Fruit fly (Drosophila melanogaster) whole organism, embryonic: ENCODE measurements around the gene RpS20.

Experiments
- Awh ChIP-seq: fragments of 200-800 bp; sonication (Bioruptor generic); IDR thresholded peaks from 2 replicates; pipeline ENCODE4, ENCODE4 v1.3.6; 2022; ENCODE audit warnings: missing biosample characterization, missing genetic modification characterization
- B-H1 ChIP-seq: fragments of 200-800 bp; sonication (Bioruptor generic); IDR thresholded peaks from 3 replicates; pipeline ENCODE4 v1.3.6; 2022; ENCODE audit warnings: missing biosample characterization, missing genetic modification characterization
- CG10431 ChIP-seq: fragments of 200-800 bp; sonication (Bioruptor generic); optimal IDR thresholded peaks from 3 replicates; lab custom pipeline; 2018; ENCODE audit warnings: missing biosample characterization, mild to moderate bottlenecking, missing genetic modification characterization
- CG10979 ChIP-seq: fragments of 200-800 bp; sonication (Bioruptor generic); optimal IDR thresholded peaks from 2 replicates; lab custom pipeline; 2018; ENCODE audit warnings: missing biosample characterization, mild to moderate bottlenecking, missing genetic modification characterization, moderate library complexity
- CG11560 ChIP-seq: fragments of 200-800 bp; sonication (Bioruptor generic); IDR thresholded peaks from 3 replicates; pipeline ENCODE4 v1.3.6; 2022; ENCODE audit warnings: missing biosample characterization, missing genetic modification characterization
- CG14050 ChIP-seq: fragments of 200-800 bp; sonication (Bioruptor generic); IDR thresholded peaks from 3 replicates; pipeline ENCODE4 v1.3.6; 2022; ENCODE audit warnings: missing biosample characterization, missing genetic modification characterization
- CG14441 ChIP-seq: fragments of 200-800 bp; sonication (Bioruptor generic); IDR thresholded peaks from 2 replicates; pipeline ENCODE4 v1.3.6; 2022; ENCODE audit warnings: missing biosample characterization, missing genetic modification characterization
- CG15479 ChIP-seq: fragments of 200-800 bp; sonication (Bioruptor generic); optimal IDR thresholded peaks from 3 replicates; lab custom pipeline; 2019; ENCODE audit warnings: missing biosample characterization, mild to moderate bottlenecking, missing genetic modification characterization, moderate library complexity
- CG4282 ChIP-seq: fragments of 200-800 bp; sonication (Bioruptor generic); optimal IDR thresholded peaks from 2 replicates; lab custom pipeline; 2016; ENCODE audit warnings: missing biosample characterization, missing genetic modification characterization
- CG4617 ChIP-seq: fragments of 200-800 bp; sonication (Bioruptor generic); optimal IDR thresholded peaks from 3 replicates; lab custom pipeline; 2016; ENCODE audit warnings: missing biosample characterization, missing genetic modification characterization, borderline replicate concordance
- CG4820 ChIP-seq: fragments of 200-800 bp; sonication (Bioruptor generic); optimal IDR thresholded peaks from 3 replicates; lab custom pipeline; 2016; ENCODE audit warnings: missing biosample characterization, missing genetic modification characterization
- CG7271 ChIP-seq: fragments of 200-800 bp; sonication (Bioruptor generic); optimal IDR thresholded peaks from 2 replicates; lab custom pipeline; 2018; ENCODE audit warnings: missing biosample characterization, mild to moderate bottlenecking, missing genetic modification characterization, moderate library complexity
- CG9797 ChIP-seq: fragments of 200-800 bp; sonication (Bioruptor generic); optimal IDR thresholded peaks from 3 replicates; lab custom pipeline; 2018; ENCODE audit warnings: missing biosample characterization, mild to moderate bottlenecking, missing genetic modification characterization
- CG9817 ChIP-seq: fragments of 200-800 bp; sonication (Bioruptor generic); optimal IDR thresholded peaks from 2 replicates; lab custom pipeline; 2018; ENCODE audit warnings: missing biosample characterization, mild to moderate bottlenecking, missing genetic modification characterization, moderate library complexity
- Drgx ChIP-seq: fragments of 200-800 bp; sonication (Bioruptor generic); IDR thresholded peaks from 2 replicates; pipeline ENCODE4 v1.3.6; 2022; ENCODE audit warnings: missing biosample characterization, missing genetic modification characterization
- Fer2 ChIP-seq: fragments of 200-800 bp; sonication (Bioruptor generic); optimal IDR thresholded peaks from 2 replicates; lab custom pipeline; 2018; ENCODE audit warnings: missing biosample characterization, mild to moderate bottlenecking, missing genetic modification characterization, moderate library complexity
- Hey ChIP-seq: fragments of 200-800 bp; sonication (Bioruptor generic); optimal IDR thresholded peaks from 3 replicates; lab custom pipeline; 2018; ENCODE audit warnings: missing biosample characterization, mild to moderate bottlenecking, missing genetic modification characterization
- Hr78 ChIP-seq, 2 experiments: fragments of 200-800 bp in 1 of 2; fragments of >200 bp in 1 of 2; sonication (Bioruptor generic) in 1 of 2; optimal IDR thresholded peaks; 2 replicates each; lab custom pipeline; 2017 to 2019; ENCODE audit warnings: missing biosample characterization in 2 of 2, missing genetic modification characterization in 2 of 2, mild to moderate bottlenecking in 1 of 2, moderate library complexity in 1 of 2
- Kr ChIP-seq: fragments of 200-800 bp; sonication (Bioruptor generic); optimal IDR thresholded peaks from 2 replicates; lab custom pipeline; 2017; ENCODE audit warnings: missing biosample characterization, mild to moderate bottlenecking, missing genetic modification characterization
- Lim3 ChIP-seq: fragments of 200-800 bp; sonication (Bioruptor generic); IDR thresholded peaks from 2 replicates; pipeline ENCODE4 v1.3.6; 2022; ENCODE audit warnings: missing biosample characterization, missing genetic modification characterization
- Myb ChIP-seq: fragments of 200-800 bp; sonication (Bioruptor generic); optimal IDR thresholded peaks from 2 replicates; lab custom pipeline; 2016; ENCODE audit warnings: missing biosample characterization, missing genetic modification characterization
- NFAT ChIP-seq: fragments of 200-800 bp; sonication (Bioruptor generic); IDR thresholded peaks from 2 replicates; pipeline ENCODE4 v1.3.6; 2022; ENCODE audit warnings: missing biosample characterization, missing genetic modification characterization
- Neu2 ChIP-seq: fragments of 200-800 bp; sonication (Bioruptor generic); optimal IDR thresholded peaks from 3 replicates; lab custom pipeline; 2016; ENCODE audit warnings: missing biosample characterization, missing genetic modification characterization, borderline replicate concordance
- Side ChIP-seq: fragments of 200-800 bp; sonication (Bioruptor generic); optimal IDR thresholded peaks from 2 replicates; lab custom pipeline; 2016; ENCODE audit warnings: missing biosample characterization, missing genetic modification characterization
- TFAM ChIP-seq: fragments of 200-800 bp; sonication (Bioruptor generic); optimal IDR thresholded peaks from 2 replicates; lab custom pipeline; 2017; ENCODE audit warnings: missing biosample characterization, missing genetic modification characterization, inconsistent platforms
- ab ChIP-seq: fragments of 200-800 bp; sonication (Bioruptor generic); optimal IDR thresholded peaks from 2 replicates; lab custom pipeline; 2016; ENCODE audit warnings: missing biosample characterization, missing genetic modification characterization
- ara ChIP-seq: fragments of 200-800 bp; sonication (Bioruptor generic); IDR thresholded peaks from 2 replicates; pipeline ENCODE4 v1.3.6; 2022; ENCODE audit warnings: missing biosample characterization, missing genetic modification characterization
- az2 ChIP-seq: fragments of 200-800 bp; sonication (Bioruptor generic); optimal IDR thresholded peaks from 3 replicates; lab custom pipeline; 2016; ENCODE audit warnings: missing biosample characterization, missing genetic modification characterization
- bsh ChIP-seq, 2 experiments: fragments of 200-800 bp; sonication (Bioruptor generic); optimal IDR thresholded peaks; 2 replicates each; lab custom pipeline; 2017 to 2018; ENCODE audit warnings: mild to moderate bottlenecking in 2 of 2, missing biosample characterization in 2 of 2, missing genetic modification characterization in 2 of 2, moderate library complexity in 1 of 2
- btn ChIP-seq: fragments of 200-800 bp; sonication (Bioruptor generic); optimal IDR thresholded peaks from 2 replicates; lab custom pipeline; 2016; ENCODE audit warnings: missing biosample characterization, missing genetic modification characterization
- cas ChIP-seq: fragments of 200-800 bp; sonication (Bioruptor generic); IDR thresholded peaks from 2 replicates; pipeline ENCODE4 v1.3.6; 2022; ENCODE audit warnings: missing biosample characterization, missing genetic modification characterization
- chinmo ChIP-seq: fragments of 200-800 bp; sonication (Bioruptor generic); IDR thresholded peaks from 4 replicates; pipeline ENCODE4 v1.3.6; 2022; ENCODE audit warnings: missing biosample characterization, missing genetic modification characterization; ENCODE audit not compliant: partially characterized antibody
- crol ChIP-seq: fragments of 200-800 bp; sonication (Bioruptor generic); IDR thresholded peaks from 2 replicates; pipeline ENCODE4 v1.3.6; 2022; ENCODE audit warnings: missing biosample characterization, missing genetic modification characterization
- cwo ChIP-seq: fragments of 200-800 bp; sonication (Bioruptor generic); optimal IDR thresholded peaks from 3 replicates; lab custom pipeline; 2017; ENCODE audit warnings: missing biosample characterization, missing genetic modification characterization, mild to moderate bottlenecking, moderate library complexity, missing genetic modification reagents
- da ChIP-seq: fragments of 200-800 bp; sonication (Bioruptor generic); optimal IDR thresholded peaks from 2 replicates; lab custom pipeline; 2016; ENCODE audit warnings: missing biosample characterization, missing genetic modification characterization
- fd3F ChIP-seq: fragments of 200-800 bp; sonication (Bioruptor generic); optimal IDR thresholded peaks from 2 replicates; lab custom pipeline; 2018; ENCODE audit warnings: missing biosample characterization, mild to moderate bottlenecking, missing genetic modification characterization, moderate library complexity
- fru ChIP-seq: fragments of >200 bp; optimal IDR thresholded peaks from 2 replicates; lab custom pipeline; 2017
- ham ChIP-seq: fragments of 200-800 bp; sonication (Bioruptor generic); IDR thresholded peaks from 2 replicates; pipeline ENCODE4 v1.3.6; 2022; ENCODE audit warnings: missing biosample characterization, missing genetic modification characterization
- insv ChIP-seq, 2 experiments: fragments of 200-800 bp; sonication (Bioruptor generic); optimal IDR thresholded peaks; 3 replicates each; lab custom pipeline; 2016 to 2018; ENCODE audit warnings: missing biosample characterization in 2 of 2, missing genetic modification characterization in 2 of 2
- lbe ChIP-seq: fragments of 200-800 bp; sonication (Bioruptor generic); optimal IDR thresholded peaks from 2 replicates; lab custom pipeline; 2016; ENCODE audit warnings: missing biosample characterization, mild to moderate bottlenecking, missing genetic modification characterization
- mam ChIP-seq: fragments of 200-800 bp; sonication (Bioruptor generic); optimal IDR thresholded peaks from 3 replicates; lab custom pipeline; 2016; ENCODE audit warnings: missing biosample characterization, missing genetic modification characterization
- prd ChIP-seq, 3 experiments: fragments of >200 bp in 2 of 3; fragments of 200-800 bp in 1 of 3; sonication (Bioruptor generic) in 1 of 3; optimal IDR thresholded peaks in 2 of 3; IDR thresholded peaks in 1 of 3; 2 replicates in 2 of 3; 3 replicates in 1 of 3; pipeline versions ENCODE4 v1.3.6 to Lab custom; 2017 to 2022; ENCODE audit warnings: missing biosample characterization in 1 of 3, missing genetic modification characterization in 1 of 3
- pum ChIP-seq: fragments of 200-800 bp; sonication (Bioruptor generic); optimal IDR thresholded peaks from 2 replicates; lab custom pipeline; 2016; ENCODE audit warnings: missing biosample characterization, missing genetic modification characterization
- repo ChIP-seq: fragments of 200-800 bp; sonication (Bioruptor generic); optimal IDR thresholded peaks from 2 replicates; lab custom pipeline; 2016; ENCODE audit warnings: missing biosample characterization, missing genetic modification characterization
- so ChIP-seq: fragments of 200-800 bp; sonication (Bioruptor generic); IDR thresholded peaks from 3 replicates; pipeline ENCODE4 v1.3.6; 2022; ENCODE audit warnings: missing biosample characterization, missing genetic modification characterization
- stc ChIP-seq: fragments of 200-800 bp; sonication (Bioruptor generic); IDR thresholded peaks from 2 replicates; pipeline ENCODE4 v1.3.6; 2022; ENCODE audit warnings: missing biosample characterization, missing genetic modification characterization
- trem ChIP-seq: fragments of 200-800 bp; optimal IDR thresholded peaks from 3 replicates; lab custom pipeline; 2019; ENCODE audit warnings: missing biosample characterization, mild to moderate bottlenecking, missing genetic modification characterization, moderate library complexity
- trh ChIP-seq: fragments of 200-800 bp; sonication (Bioruptor generic); optimal IDR thresholded peaks from 2 replicates; lab custom pipeline; 2016; ENCODE audit warnings: missing biosample characterization, missing genetic modification characterization
- vvl ChIP-seq: fragments of 200-800 bp; sonication (Bioruptor generic); IDR thresholded peaks from 2 replicates; pipeline ENCODE4 v1.3.6; 2022; ENCODE audit warnings: missing biosample characterization, missing genetic modification characterization
- zfh2 ChIP-seq: fragments of 200-800 bp; sonication (Bioruptor generic); optimal IDR thresholded peaks from 2 replicates; lab custom pipeline; 2016; ENCODE audit warnings: missing biosample characterization, missing genetic modification characterization

RpS20 gene

DNA sequence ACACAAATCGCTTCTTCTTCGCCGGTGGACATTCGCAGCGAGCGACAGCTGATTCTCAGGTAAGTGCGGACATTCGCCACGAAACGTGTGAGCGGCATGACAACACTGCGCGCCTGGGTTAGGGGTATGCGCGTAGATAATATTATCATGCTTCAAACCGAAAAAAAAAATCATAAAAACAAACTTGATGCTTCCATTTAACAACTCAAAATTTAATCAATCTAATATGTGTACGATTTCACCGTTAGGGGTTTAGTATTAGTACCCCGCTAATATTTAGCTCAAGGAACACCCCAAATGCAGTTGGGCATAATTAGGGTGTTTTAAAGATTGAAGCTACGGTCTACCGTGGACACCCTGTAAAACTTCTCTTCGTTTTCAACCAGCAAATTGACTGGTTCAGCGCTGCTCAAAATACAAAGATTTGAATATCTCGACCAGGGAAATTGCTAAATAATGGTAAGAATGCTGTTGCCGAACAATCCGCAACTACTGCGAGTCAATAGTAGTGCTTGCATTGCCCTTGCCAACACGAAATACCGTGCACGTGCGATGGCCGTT, at the start of gene RpS20, which contains the start of gene CG17271 (continued):
- TF ChIP-seq CG10979 (peak; percentile 86), zfh2 (GFP tag; lab: Kevin White, UChicago) (peak; percentile 95), Fer2 (tag; lab: Kevin White, UChicago) (peak; percentile 85), CG4617 (peak; percentile 85), CG14050 (GFP tag; lab: Robert Waterston, UW) (peak; percentile 85), lbe (GFP tag; lab: Kevin White, UChicago) (peak; percentile 55), Lim3 (GFP tag; lab: Robert Waterston, UW) (0 out of 2 replicates have a peak, but pooled peaks have one; percentile 59), Awh (GFP tag; lab: Robert Waterston, UW) (peak; percentile 87), CG4820 (GFP tag; lab: Kevin White, UChicago) (peak; percentile 91), da (GFP tag; lab: Kevin White, UChicago) (peak; percentile 92), CG7271 (tag; lab: Kevin White, UChicago) (peak; percentile 59), prd (optimal IDR thresholded peaks at IDR 0.05; lab: Kevin White, UChicago) (no peak), prd (GFP tag; IDR thresholded peaks at IDR 0.05; lab: Robert Waterston, UW) (peak; percentile 94), Kr (GFP tag; lab: Kevin White, UChicago) (no peak), chinmo (GFP tag; lab: Robert Waterston, UW) (0 out of 4 replicates have a peak, but pooled peaks have one; percentile 35), Myb (GFP tag; lab: Kevin White, UChicago) (peak; percentile 83), Drgx (GFP tag; lab: Robert Waterston, UW) (peak; percentile 85), ab (GFP tag; lab: Kevin White, UChicago) (peak; percentile 91), fd3F (GFP tag; lab: Kevin White, UChicago) (peak; percentile 72), trh (GFP tag; lab: Kevin White, UChicago) (peak; percentile 85), btn (GFP tag; lab: Kevin White, UChicago) (peak; percentile 83), repo (GFP tag; lab: Kevin White, UChicago) (peak; percentile 91), CG9797 (GFP tag; lab: Kevin White, UChicago) (peak; percentile 88), CG15479 (GFP tag; lab: Kevin White, UChicago) (no peak), Neu2 (peak; percentile 77), stc (GFP tag; lab: Robert Waterston, UW) (peak; percentile 79), Side (peak; percentile 97), trem (tag; lab: Kevin White, UChicago) (peak; percentile 64), mam (peak; percentile 97), cas (GFP tag; lab: Robert Waterston, UW) (peak; percentile 65; the same call in 1 of the 2 replicates), CG9817 (peak; percentile 91), TFAM (GFP tag; lab: Kevin White, UChicago) (peak; percentile 67), CG10431 (peak; percentile 80), vvl (GFP tag; lab: Robert Waterston, UW) (peak; percentile 95), CG11560 (tag; lab: Robert Waterston, UW) (peak; percentile 78), ham (GFP tag; lab: Robert Waterston, UW) (0 out of 2 replicates have a peak, but pooled peaks have one; percentile 34), fru (lab: Kevin White, UChicago) (no peak), bsh (GFP tag; optimal IDR thresholded peaks at IDR 0.05; lab: Kevin White, UChicago) (peak in 1 of 2 experiments; percentile 86), so (GFP tag; lab: Robert Waterston, UW) (peak; percentile 91), Hr78 (GFP tag; optimal IDR thresholded peaks at IDR 0.05; lab: Kevin White, UChicago) (no peak), ara (peak; percentile 84), CG4282 (peak; percentile 93), NFAT (GFP tag; lab: Robert Waterston, UW) (peak; percentile 78), az2 (GFP tag; lab: Kevin White, UChicago) (peak; percentile 90), CG14441 (peak; percentile 90), B-H1 (GFP tag; lab: Robert Waterston, UW) (peak; percentile 81), pum (GFP tag; lab: Kevin White, UChicago) (peak; percentile 96), crol (0 out of 2 replicates have a peak, but pooled peaks have one; percentile 20), Hey (tag; lab: Kevin White, UChicago) (peak; percentile 51), insv (GFP tag; optimal IDR thresholded peaks at IDR 0.05; lab: Kevin White, UChicago) (peak in 1 of 2 experiments; percentile 73), cwo (GFP tag; lab: Kevin White, UChicago) (peak; percentile 78)
